Fruit fly (Drosophila melanogaster): ENCODE data around the gene Cand1.

DNA sequence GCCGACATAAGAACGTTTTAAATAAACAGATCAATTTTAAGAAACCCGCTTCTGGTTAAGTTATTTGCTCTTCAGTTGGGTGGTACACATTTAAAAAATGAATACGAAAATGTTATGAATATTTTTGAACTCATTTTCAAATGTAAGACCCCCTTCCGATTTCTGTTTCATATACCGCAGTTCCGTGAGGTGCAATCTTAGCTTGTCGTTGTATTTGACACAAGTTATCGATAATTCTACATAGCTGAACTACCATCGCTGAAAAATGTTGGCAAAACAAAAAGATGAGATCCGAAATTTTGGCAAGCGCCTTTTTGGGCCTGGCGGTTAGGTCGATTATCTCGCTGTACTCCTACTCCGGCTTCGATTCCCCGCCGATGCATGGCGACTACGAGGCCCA, 17.4 kb upstream of the Cand1 start, which contains the start of gene gny:
- TF ChIP-seq CG8478 (optimal IDR thresholded peaks at IDR 0.05): no peak
- TF ChIP-seq EcR (GFP tag; optimal IDR thresholded peaks at IDR 0.05): no peak
- TF ChIP-seq psq (optimal IDR thresholded peaks at IDR 0.05): no peak
- no peak for TF ChIP-seq usp (GFP tag; optimal IDR thresholded peaks at IDR 0.05)

Measured in whole organism.